Fruit fly (Drosophila melanogaster) whole organism, embryonic: Measurements from ENCODE around the gene CSN1b.

Experiments used
- Awh ChIP-seq: fragments of 200-800 bp; sonication (Bioruptor generic); IDR thresholded peaks from 2 replicates; pipeline ENCODE4, ENCODE4 v1.3.6; 2022; ENCODE audit warnings: missing biosample characterization, missing genetic modification characterization
- CG10431 ChIP-seq: fragments of 200-800 bp; sonication (Bioruptor generic); optimal IDR thresholded peaks from 3 replicates; lab custom pipeline; 2018; ENCODE audit warnings: missing biosample characterization, mild to moderate bottlenecking, missing genetic modification characterization
- CG12219 ChIP-seq: fragments of 200-800 bp; sonication (Bioruptor generic); optimal IDR thresholded peaks from 3 replicates; lab custom pipeline; 2018; ENCODE audit warnings: missing biosample characterization, mild to moderate bottlenecking, missing genetic modification characterization
- CG13123 ChIP-seq: fragments of 200-800 bp; sonication (Bioruptor generic); optimal IDR thresholded peaks from 2 replicates; lab custom pipeline; 2016; ENCODE audit warnings: missing biosample characterization, missing genetic modification characterization
- CG13287 ChIP-seq: fragments of 200-800 bp; sonication (Bioruptor generic); IDR thresholded peaks from 2 replicates; pipeline ENCODE4 v1.3.6; 2022; ENCODE audit warnings: missing biosample characterization, missing genetic modification characterization; ENCODE audit not compliant: partially characterized antibody
- CG14860 ChIP-seq: fragments of 200-800 bp; sonication (Bioruptor generic); IDR thresholded peaks from 3 replicates; pipeline ENCODE4 v1.3.6; 2022; ENCODE audit warnings: missing biosample characterization, missing genetic modification characterization; ENCODE audit not compliant: partially characterized antibody
- CG15269 ChIP-seq: fragments of 200-800 bp; sonication (Bioruptor generic); optimal IDR thresholded peaks from 2 replicates; lab custom pipeline; 2018; ENCODE audit warnings: missing biosample characterization, mild to moderate bottlenecking, missing genetic modification characterization, moderate library complexity
- CG1602 ChIP-seq: fragments of 200-800 bp; sonication (Bioruptor generic); optimal IDR thresholded peaks from 3 replicates; lab custom pipeline; 2016; ENCODE audit warnings: missing biosample characterization, missing genetic modification characterization
- CG16779 ChIP-seq: fragments of 200-800 bp; sonication (Bioruptor generic); IDR thresholded peaks from 2 replicates; pipeline ENCODE4 v1.3.6; 2022; ENCODE audit warnings: missing biosample characterization, missing genetic modification characterization
- CG2889 ChIP-seq: fragments of 200-800 bp; sonication (Bioruptor generic); IDR thresholded peaks from 3 replicates; pipeline ENCODE4 v1.3.6; 2022; ENCODE audit warnings: missing biosample characterization, missing genetic modification characterization
- CG32532 ChIP-seq: fragments of 200-800 bp; sonication (Bioruptor generic); IDR thresholded peaks from 2 replicates; pipeline ENCODE4 v1.3.6; 2022; ENCODE audit warnings: missing biosample characterization, missing genetic modification characterization
- CG32767 ChIP-seq: fragments of 200-800 bp; sonication (Bioruptor generic); IDR thresholded peaks from 2 replicates; pipeline ENCODE4 v1.3.6; 2022; ENCODE audit warnings: missing biosample characterization, missing genetic modification characterization
- CG3847 ChIP-seq: fragments of 200-800 bp; sonication (Bioruptor generic); IDR thresholded peaks from 2 replicates; pipeline ENCODE4 v1.3.6; 2022; ENCODE audit warnings: missing biosample characterization, missing genetic modification characterization
- CG43689 ChIP-seq: fragments of 200-800 bp; sonication (Bioruptor generic); IDR thresholded peaks from 2 replicates; pipeline ENCODE4 v1.3.6; 2022; ENCODE audit warnings: missing biosample characterization, missing genetic modification characterization
- CG7928 ChIP-seq: fragments of 200-800 bp; sonication (Bioruptor generic); optimal IDR thresholded peaks from 2 replicates; lab custom pipeline; 2017; ENCODE audit warnings: missing biosample characterization, mild to moderate bottlenecking, missing genetic modification characterization
- CG9437 ChIP-seq: fragments of 200-800 bp; sonication (Bioruptor generic); optimal IDR thresholded peaks from 2 replicates; lab custom pipeline; 2018; ENCODE audit warnings: missing biosample characterization, mild to moderate bottlenecking, missing genetic modification characterization
- CoRest ChIP-seq: fragments of 200-800 bp; sonication (Bioruptor generic); optimal IDR thresholded peaks from 3 replicates; lab custom pipeline; 2018; ENCODE audit warnings: missing biosample characterization, mild to moderate bottlenecking, missing genetic modification characterization, moderate library complexity
- Eip74EF ChIP-seq, 2 experiments: fragments of 200-800 bp in 1 of 2; fragments of >200 bp in 1 of 2; sonication (Bioruptor generic) in 1 of 2; optimal IDR thresholded peaks; 2 replicates each; lab custom pipeline; 2017 to 2019; ENCODE audit warnings: missing biosample characterization in 2 of 2, missing genetic modification characterization in 2 of 2, mild to moderate bottlenecking in 1 of 2, moderate library complexity in 1 of 2
- Ets65A ChIP-seq: fragments of 200-800 bp; sonication (Bioruptor generic); peaks from one replicate; lab custom pipeline; 2016; ENCODE audit warnings: missing biosample characterization, missing genetic modification characterization
- H15 ChIP-seq: fragments of 200-800 bp; sonication (Bioruptor generic); IDR thresholded peaks from 3 replicates; pipeline ENCODE4 v1.3.6; 2022; ENCODE audit warnings: missing biosample characterization, missing genetic modification characterization
- Hr3 ChIP-seq: fragments of 200-800 bp; sonication (Bioruptor generic); optimal IDR thresholded peaks from 3 replicates; lab custom pipeline; 2016; ENCODE audit warnings: missing biosample characterization, missing genetic modification characterization
- Hsf ChIP-seq: fragments of 200-800 bp; sonication (Bioruptor generic); optimal IDR thresholded peaks from 3 replicates; lab custom pipeline; 2016; ENCODE audit warnings: missing biosample characterization, missing genetic modification characterization
- Lhr ChIP-seq: fragments of 200-800 bp; sonication (Bioruptor generic); optimal IDR thresholded peaks from 3 replicates; lab custom pipeline; 2017; ENCODE audit warnings: mild to moderate bottlenecking, missing biosample characterization, missing genetic modification reagents, missing genetic modification characterization
- Nf-YA ChIP-seq: fragments of 200-800 bp; sonication (Bioruptor generic); IDR thresholded peaks from 2 replicates; pipeline ENCODE4 v1.3.6; 2022; ENCODE audit warnings: missing biosample characterization, missing genetic modification characterization
- Nf-YB ChIP-seq: fragments of 200-800 bp; sonication (Bioruptor generic); optimal IDR thresholded peaks from 3 replicates; lab custom pipeline; 2019; ENCODE audit warnings: missing biosample characterization, mild to moderate bottlenecking, missing genetic modification characterization, moderate library complexity
- Sry-δ ChIP-seq: fragments of 200-800 bp; sonication (Bioruptor generic); optimal IDR thresholded peaks from 2 replicates; lab custom pipeline; 2016; ENCODE audit warnings: missing biosample characterization, missing genetic modification characterization
- Xbp1 ChIP-seq: fragments of 200-800 bp; sonication (Bioruptor generic); optimal IDR thresholded peaks from 3 replicates; lab custom pipeline; 2016; ENCODE audit warnings: missing biosample characterization, mild to moderate bottlenecking, missing genetic modification characterization
- amos ChIP-seq: fragments of 200-800 bp; sonication (Bioruptor generic); IDR thresholded peaks from 2 replicates; pipeline ENCODE4 v1.3.6; 2022; ENCODE audit warnings: missing biosample characterization, missing genetic modification characterization; ENCODE audit not compliant: partially characterized antibody
- bigmax ChIP-seq: fragments of 200-800 bp; sonication (Bioruptor generic); optimal IDR thresholded peaks from 2 replicates; lab custom pipeline; 2018; ENCODE audit warnings: missing biosample characterization, mild to moderate bottlenecking, missing genetic modification characterization
- btn ChIP-seq: fragments of 200-800 bp; sonication (Bioruptor generic); optimal IDR thresholded peaks from 2 replicates; lab custom pipeline; 2016; ENCODE audit warnings: missing biosample characterization, missing genetic modification characterization
- cg ChIP-seq: fragments of 200-800 bp; sonication (Bioruptor generic); optimal IDR thresholded peaks from 3 replicates; lab custom pipeline; 2019; ENCODE audit warnings: missing biosample characterization, mild to moderate bottlenecking, missing genetic modification characterization, moderate library complexity
- ems ChIP-seq: fragments of 200-800 bp; sonication (Bioruptor generic); optimal IDR thresholded peaks from 3 replicates; lab custom pipeline; 2016; ENCODE audit warnings: missing biosample characterization, missing genetic modification characterization
- fd96Cb ChIP-seq: fragments of 200-800 bp; sonication (Bioruptor generic); optimal IDR thresholded peaks from 2 replicates; lab custom pipeline; 2018; ENCODE audit warnings: missing biosample characterization, mild to moderate bottlenecking, missing genetic modification characterization, moderate library complexity
- ftz-f1 ChIP-seq: fragments of 200-800 bp; sonication (Bioruptor generic); optimal IDR thresholded peaks from 2 replicates; lab custom pipeline; 2016; ENCODE audit warnings: missing biosample characterization, missing genetic modification characterization
- gcm ChIP-seq: fragments of 200-800 bp; sonication (Bioruptor generic); optimal IDR thresholded peaks from 2 replicates; lab custom pipeline; 2019; ENCODE audit warnings: missing biosample characterization, mild to moderate bottlenecking, missing genetic modification characterization, moderate library complexity
- h ChIP-seq: fragments of >200 bp; optimal IDR thresholded peaks from 2 replicates; lab custom pipeline; 2017
- jigr1 ChIP-seq: fragments of 200-800 bp; sonication (Bioruptor generic); IDR thresholded peaks from 3 replicates; pipeline ENCODE4 v1.3.6; 2022; ENCODE audit warnings: missing biosample characterization, missing genetic modification characterization
- jumu ChIP-seq: fragments of 200-800 bp; sonication (Bioruptor generic); optimal IDR thresholded peaks from 3 replicates; lab custom pipeline; 2016; ENCODE audit warnings: missing biosample characterization, missing genetic modification characterization
- kah ChIP-seq: fragments of 200-800 bp; sonication (Bioruptor generic); optimal IDR thresholded peaks from 2 replicates; lab custom pipeline; 2018; ENCODE audit warnings: missing biosample characterization, mild to moderate bottlenecking, missing genetic modification characterization
- lola ChIP-seq, 3 experiments: fragments of >200 bp in 2 of 3; fragments of 200-800 bp in 1 of 3; sonication (Bioruptor generic) in 1 of 3; optimal IDR thresholded peaks; 2 replicates each; lab custom pipeline; 2017 to 2019; ENCODE audit warnings: missing biosample characterization in 3 of 3, missing genetic modification characterization in 3 of 3, mild to moderate bottlenecking in 1 of 3, moderate library complexity in 1 of 3
- nom ChIP-seq: fragments of 200-800 bp; sonication (Bioruptor generic); optimal IDR thresholded peaks from 2 replicates; lab custom pipeline; 2017; ENCODE audit warnings: missing biosample characterization, missing genetic modification characterization, mild to moderate bottlenecking, moderate library complexity, missing genetic modification reagents
- onecut ChIP-seq: fragments of 200-800 bp; sonication (Bioruptor generic); IDR thresholded peaks from 2 replicates; pipeline ENCODE4 v1.3.6; 2022; ENCODE audit warnings: missing biosample characterization, missing genetic modification characterization
- otp ChIP-seq: fragments of 200-800 bp; sonication (Bioruptor generic); IDR thresholded peaks from 3 replicates; pipeline ENCODE4, ENCODE4 v1.3.6; 2022; ENCODE audit warnings: missing biosample characterization, missing genetic modification characterization
- pan ChIP-seq, 4 experiments: fragments of >200 bp in 3 of 4; fragments of 200-800 bp in 1 of 4; sonication (Bioruptor generic) in 1 of 4; optimal IDR thresholded peaks in 3 of 4; IDR thresholded peaks in 1 of 4; 2 replicates each; pipeline versions ENCODE4 v1.3.6 to Lab custom; 2017 to 2022; ENCODE audit warnings: missing biosample characterization in 2 of 4, missing genetic modification characterization in 2 of 4, mixed read lengths in 1 of 4
- prd ChIP-seq, 3 experiments: fragments of >200 bp in 2 of 3; fragments of 200-800 bp in 1 of 3; sonication (Bioruptor generic) in 1 of 3; optimal IDR thresholded peaks in 2 of 3; IDR thresholded peaks in 1 of 3; 2 replicates in 2 of 3; 3 replicates in 1 of 3; pipeline versions ENCODE4 v1.3.6 to Lab custom; 2017 to 2022; ENCODE audit warnings: missing biosample characterization in 1 of 3, missing genetic modification characterization in 1 of 3
- sens-2 ChIP-seq: fragments of 200-800 bp; sonication (Bioruptor generic); IDR thresholded peaks from 2 replicates; pipeline ENCODE4 v1.3.6; 2022; ENCODE audit warnings: missing biosample characterization, missing genetic modification characterization
- sima ChIP-seq: fragments of 200-800 bp; sonication (Bioruptor generic); optimal IDR thresholded peaks from 2 replicates; lab custom pipeline; 2016; ENCODE audit warnings: missing biosample characterization, missing genetic modification characterization
- sna ChIP-seq: fragments of 200-800 bp; sonication (Bioruptor generic); IDR thresholded peaks from 2 replicates; pipeline ENCODE4 v1.3.6; 2022; ENCODE audit warnings: missing biosample characterization, missing genetic modification characterization; ENCODE audit not compliant: partially characterized antibody
- usp ChIP-seq: fragments of >200 bp; optimal IDR thresholded peaks from 2 replicates; lab custom pipeline; 2017; ENCODE audit warnings: missing biosample characterization, missing genetic modification characterization
- zfh1 ChIP-seq: fragments of 200-800 bp; sonication (Bioruptor generic); IDR thresholded peaks from 3 replicates; pipeline ENCODE4 v1.3.6; 2022; ENCODE audit warnings: missing biosample characterization, missing genetic modification characterization

The CSN1b gene

DNA sequence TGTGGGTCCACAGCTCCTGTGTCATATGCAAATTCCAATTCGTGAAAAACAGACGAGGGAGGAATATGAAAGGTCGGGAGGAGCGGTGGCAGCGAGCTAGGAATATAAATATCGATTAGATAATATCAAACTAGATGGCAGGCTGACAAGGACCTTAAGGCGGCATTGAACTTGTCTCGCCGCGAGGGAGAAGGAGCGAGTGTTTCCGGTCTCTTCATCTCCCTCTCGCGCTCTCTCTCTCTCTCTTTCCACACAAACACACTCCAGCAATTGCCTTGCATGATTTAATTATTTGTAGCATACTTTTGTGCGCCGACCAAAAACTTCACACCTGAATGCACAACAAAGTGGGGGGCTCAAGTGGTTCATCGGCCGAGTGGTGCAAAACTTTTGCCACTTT, 42.2 kb upstream of the CSN1b start (continued):
- TF ChIP-seq CG1602 (no peak), CG9437 (GFP tag; lab: Kevin White, UChicago) (no peak), jumu (GFP tag; lab: Kevin White, UChicago) (no peak), otp (0 out of 3 replicates have a peak, but pooled peaks have one; percentile 24), bigmax (GFP tag; lab: Kevin White, UChicago) (no peak), Nf-YA (GFP tag; lab: Robert Waterston, UW) (peak; percentile 20; the same call in 1 of the 2 replicates), Hsf (GFP tag; lab: Kevin White, UChicago) (peak; percentile 0), gcm (GFP tag; lab: Kevin White, UChicago) (no peak), prd (optimal IDR thresholded peaks at IDR 0.05; lab: Kevin White, UChicago) (no peak), prd (GFP tag; IDR thresholded peaks at IDR 0.05; lab: Robert Waterston, UW) (0 out of 3 replicates have a peak, but pooled peaks have one; percentile 26), Lhr (GFP tag; lab: Kevin White, UChicago) (no peak), Awh (GFP tag; lab: Robert Waterston, UW) (no peak), cg (GFP tag; lab: Kevin White, UChicago) (peak; percentile 18), Xbp1 (GFP tag; lab: Kevin White, UChicago) (no peak), CG3847 (no peak), btn (GFP tag; lab: Kevin White, UChicago) (no peak), H15 (GFP tag; lab: Robert Waterston, UW) (no peak), CG12219 (GFP tag; lab: Kevin White, UChicago) (no peak), sens-2 (GFP tag; lab: Robert Waterston, UW) (no peak), fd96Cb (tag; lab: Kevin White, UChicago) (no peak), CG43689 (GFP tag; lab: Robert Waterston, UW) (no peak), CG13123 (GFP tag; lab: Kevin White, UChicago) (no peak), CG13287 (no peak), usp (GFP tag; lab: Kevin White, UChicago) (no peak), kah (no peak), Nf-YB (GFP tag; lab: Kevin White, UChicago) (no peak), Eip74EF (GFP tag; optimal IDR thresholded peaks at IDR 0.05; lab: Kevin White, UChicago) (no peak), zfh1 (peak; percentile 48; the same call in 1 of the 3 replicates), sna (GFP tag; lab: Robert Waterston, UW) (no peak), CoRest (no peak), pan (optimal IDR thresholded peaks at IDR 0.05; lab: Kevin White, UChicago) (no peak), pan (GFP tag; optimal IDR thresholded peaks at IDR 0.05 in 1 of 2, IDR thresholded peaks at IDR 0.05 in 1 of 2) (peak in 1 of 2 experiments; percentile 26), CG32767 (GFP tag; lab: Robert Waterston, UW) (no peak), CG15269 (no peak), CG32532 (GFP tag; lab: Robert Waterston, UW) (peak; percentile 31; the same call in 1 of the 2 replicates), onecut (GFP tag; lab: Robert Waterston, UW) (peak; percentile 47), lola (GFP tag; optimal IDR thresholded peaks at IDR 0.05; lab: Kevin White, UChicago) (no peak), Ets65A (no peak), ftz-f1 (no peak), CG10431 (no peak), Sry-δ (GFP tag; lab: Kevin White, UChicago) (no peak), CG16779 (GFP tag; lab: Robert Waterston, UW) (no peak), CG14860 (GFP tag; lab: Robert Waterston, UW) (no peak), Hr3 (GFP tag; lab: Kevin White, UChicago) (no peak), sima (GFP tag; lab: Kevin White, UChicago) (no peak), CG2889 (no peak), jigr1 (GFP tag; lab: Robert Waterston, UW) (no peak), nom (no peak), ems (no peak), h (no peak), CG7928 (GFP tag; lab: Kevin White, UChicago) (no peak), amos (GFP tag; lab: Robert Waterston, UW) (no peak)
